Fruit fly (Drosophila melanogaster) whole organism, embryonic: ENCODE results near the gene CG14014.

Source experiments
- BEAF-32 ChIP-seq: fragments of 200-800 bp; sonication (Bioruptor generic); optimal IDR thresholded peaks from 3 replicates; lab custom pipeline; 2017; ENCODE audit warnings: missing biosample characterization, missing genetic modification characterization, mild to moderate bottlenecking, moderate library complexity, missing genetic modification reagents
- CG10431 ChIP-seq: fragments of 200-800 bp; sonication (Bioruptor generic); optimal IDR thresholded peaks from 3 replicates; lab custom pipeline; 2018; ENCODE audit warnings: missing biosample characterization, mild to moderate bottlenecking, missing genetic modification characterization
- CG13287 ChIP-seq: fragments of 200-800 bp; sonication (Bioruptor generic); IDR thresholded peaks from 2 replicates; pipeline ENCODE4 v1.3.6; 2022; ENCODE audit warnings: missing biosample characterization, missing genetic modification characterization; ENCODE audit not compliant: partially characterized antibody
- CG14860 ChIP-seq: fragments of 200-800 bp; sonication (Bioruptor generic); IDR thresholded peaks from 3 replicates; pipeline ENCODE4 v1.3.6; 2022; ENCODE audit warnings: missing biosample characterization, missing genetic modification characterization; ENCODE audit not compliant: partially characterized antibody
- CG15514 ChIP-seq: fragments of 200-800 bp; sonication (Bioruptor generic); optimal IDR thresholded peaks from 3 replicates; lab custom pipeline; 2017; ENCODE audit warnings: missing biosample characterization, missing genetic modification characterization, mild to moderate bottlenecking, moderate library complexity, missing genetic modification reagents
- CG17385 ChIP-seq: fragments of 200-800 bp; sonication (Bioruptor generic); optimal IDR thresholded peaks from 3 replicates; lab custom pipeline; 2018; ENCODE audit warnings: missing biosample characterization, mild to moderate bottlenecking, missing genetic modification characterization
- CG2120 ChIP-seq: fragments of 200-800 bp; sonication (Bioruptor generic); optimal IDR thresholded peaks from 3 replicates; lab custom pipeline; 2016; ENCODE audit warnings: missing biosample characterization, missing genetic modification characterization
- CG2199 ChIP-seq: fragments of 200-800 bp; sonication (Bioruptor generic); IDR thresholded peaks from 3 replicates; pipeline ENCODE4 v1.3.6; 2022; ENCODE audit warnings: missing biosample characterization, missing genetic modification characterization
- CG31388 ChIP-seq: fragments of 200-800 bp; sonication (Bioruptor generic); optimal IDR thresholded peaks from 2 replicates; lab custom pipeline; 2016; ENCODE audit warnings: missing biosample characterization, missing genetic modification characterization
- CG3281 ChIP-seq: fragments of 200-800 bp; sonication (Bioruptor generic); optimal IDR thresholded peaks from 3 replicates; lab custom pipeline; 2017; ENCODE audit warnings: missing biosample characterization, mild to moderate bottlenecking, missing genetic modification characterization
- CG33557 ChIP-seq: fragments of 200-800 bp; sonication (Bioruptor generic); optimal IDR thresholded peaks from 2 replicates; lab custom pipeline; 2019; ENCODE audit warnings: missing biosample characterization, mild to moderate bottlenecking, missing genetic modification characterization, moderate library complexity
- CG34224 ChIP-seq: fragments of 200-800 bp; sonication (Bioruptor generic); IDR thresholded peaks from 3 replicates; pipeline ENCODE4 v1.3.6; 2022; ENCODE audit warnings: missing biosample characterization, missing genetic modification characterization; ENCODE audit not compliant: partially characterized antibody
- CG42726 ChIP-seq: fragments of 200-800 bp; sonication (Bioruptor generic); IDR thresholded peaks from 2 replicates; pipeline ENCODE4 v1.3.6; 2022; ENCODE audit warnings: missing biosample characterization, missing genetic modification characterization; ENCODE audit not compliant: partially characterized antibody
- CG4282 ChIP-seq: fragments of 200-800 bp; sonication (Bioruptor generic); optimal IDR thresholded peaks from 2 replicates; lab custom pipeline; 2016; ENCODE audit warnings: missing biosample characterization, missing genetic modification characterization
- CG6854 ChIP-seq: fragments of 200-800 bp; sonication (Bioruptor generic); optimal IDR thresholded peaks from 3 replicates; lab custom pipeline; 2017; ENCODE audit warnings: missing biosample characterization, mild to moderate bottlenecking, missing genetic modification characterization
- Dref ChIP-seq: fragments of 200-800 bp; sonication (Bioruptor generic); IDR thresholded peaks from 2 replicates; pipeline ENCODE4 v1.3.6; 2022; ENCODE audit warnings: missing biosample characterization, missing genetic modification characterization
- HLH4C ChIP-seq: fragments of 200-800 bp; sonication (Bioruptor generic); IDR thresholded peaks from 3 replicates; pipeline ENCODE4 v1.3.6; 2022; ENCODE audit warnings: missing biosample characterization, missing genetic modification characterization; ENCODE audit not compliant: partially characterized antibody
- Hey ChIP-seq: fragments of 200-800 bp; sonication (Bioruptor generic); optimal IDR thresholded peaks from 3 replicates; lab custom pipeline; 2018; ENCODE audit warnings: missing biosample characterization, mild to moderate bottlenecking, missing genetic modification characterization
- HmgZ ChIP-seq: fragments of 200-800 bp; sonication (Bioruptor generic); optimal IDR thresholded peaks from 2 replicates; lab custom pipeline; 2018; ENCODE audit warnings: missing biosample characterization, mild to moderate bottlenecking, missing genetic modification characterization
- Hr78 ChIP-seq, 2 experiments: fragments of 200-800 bp in 1 of 2; fragments of >200 bp in 1 of 2; sonication (Bioruptor generic) in 1 of 2; optimal IDR thresholded peaks; 2 replicates each; lab custom pipeline; 2017 to 2019; ENCODE audit warnings: missing biosample characterization in 2 of 2, missing genetic modification characterization in 2 of 2, mild to moderate bottlenecking in 1 of 2, moderate library complexity in 1 of 2
- MBD-R2 ChIP-seq: fragments of 200-800 bp; sonication (Bioruptor generic); IDR thresholded peaks from 2 replicates; pipeline ENCODE4 v1.3.6; 2022; ENCODE audit warnings: missing biosample characterization, missing genetic modification characterization
- MTF-1 ChIP-seq: fragments of 200-800 bp; sonication (Bioruptor generic); optimal IDR thresholded peaks from 2 replicates; lab custom pipeline; 2018; ENCODE audit warnings: missing biosample characterization, mild to moderate bottlenecking, missing genetic modification characterization, borderline replicate concordance
- Opbp ChIP-seq: fragments of 200-800 bp; sonication (Bioruptor generic); IDR thresholded peaks from 3 replicates; pipeline ENCODE4 v1.3.6; 2022; ENCODE audit warnings: missing biosample characterization, missing genetic modification characterization; ENCODE audit not compliant: partially characterized antibody
- Sry-δ ChIP-seq: fragments of 200-800 bp; sonication (Bioruptor generic); optimal IDR thresholded peaks from 2 replicates; lab custom pipeline; 2016; ENCODE audit warnings: missing biosample characterization, missing genetic modification characterization
- Trl ChIP-seq, 3 experiments: fragments of >200 bp in 2 of 3; fragments of 200-800 bp in 1 of 3; sonication (Bioruptor generic) in 1 of 3; optimal IDR thresholded peaks; 2 replicates in 1 of 3; 3 replicates in 2 of 3; lab custom pipeline; 2016 to 2017; ENCODE audit warnings: missing biosample characterization in 1 of 3, missing genetic modification characterization in 1 of 3
- YL-1 ChIP-seq: fragments of 200-800 bp; sonication (Bioruptor generic); optimal IDR thresholded peaks from 3 replicates; lab custom pipeline; 2017; ENCODE audit warnings: missing biosample characterization, mild to moderate bottlenecking, missing genetic modification characterization
- amos ChIP-seq: fragments of 200-800 bp; sonication (Bioruptor generic); IDR thresholded peaks from 2 replicates; pipeline ENCODE4 v1.3.6; 2022; ENCODE audit warnings: missing biosample characterization, missing genetic modification characterization; ENCODE audit not compliant: partially characterized antibody
- ato ChIP-seq: fragments of 200-800 bp; sonication (Bioruptor generic); IDR thresholded peaks from 2 replicates; pipeline ENCODE4 v1.3.6; 2022; ENCODE audit warnings: missing biosample characterization, missing genetic modification characterization; ENCODE audit not compliant: partially characterized antibody
- bbx ChIP-seq: fragments of 200-800 bp; sonication (Bioruptor generic); IDR thresholded peaks from 2 replicates; pipeline ENCODE4 v1.3.6; 2022; ENCODE audit warnings: missing biosample characterization, missing genetic modification characterization; ENCODE audit not compliant: partially characterized antibody
- cad ChIP-seq: fragments of >200 bp; optimal IDR thresholded peaks from 2 replicates; lab custom pipeline; 2017; ENCODE audit warnings: missing biosample characterization, missing genetic modification characterization
- dimm ChIP-seq: fragments of 200-800 bp; sonication (Bioruptor generic); IDR thresholded peaks from 2 replicates; pipeline ENCODE4 v1.3.6; 2022; ENCODE audit warnings: missing biosample characterization, missing genetic modification characterization
- grau ChIP-seq: fragments of 200-800 bp; optimal IDR thresholded peaks from 3 replicates; lab custom pipeline; 2019; ENCODE audit warnings: missing biosample characterization, mild to moderate bottlenecking, missing genetic modification characterization, moderate library complexity
- hb ChIP-seq: fragments of 200-800 bp; sonication (Bioruptor generic); IDR thresholded peaks from 3 replicates; pipeline ENCODE4 v1.3.6; 2022; ENCODE audit warnings: missing biosample characterization, missing genetic modification characterization; ENCODE audit not compliant: partially characterized antibody
- inv ChIP-seq: fragments of 200-800 bp; sonication (Bioruptor generic); IDR thresholded peaks from 2 replicates; pipeline ENCODE4 v1.3.6; 2022; ENCODE audit warnings: missing biosample characterization, missing genetic modification characterization; ENCODE audit not compliant: partially characterized antibody
- knrl ChIP-seq: fragments of 200-800 bp; sonication (Bioruptor generic); IDR thresholded peaks from 3 replicates; pipeline ENCODE4 v1.3.6; 2022; ENCODE audit warnings: missing biosample characterization, missing genetic modification characterization; ENCODE audit not compliant: partially characterized antibody
- lbe ChIP-seq: fragments of 200-800 bp; sonication (Bioruptor generic); optimal IDR thresholded peaks from 2 replicates; lab custom pipeline; 2016; ENCODE audit warnings: missing biosample characterization, mild to moderate bottlenecking, missing genetic modification characterization
- lmd ChIP-seq: fragments of 200-800 bp; sonication (Bioruptor generic); IDR thresholded peaks from 2 replicates; pipeline ENCODE4 v1.3.6; 2022; ENCODE audit warnings: missing biosample characterization, missing genetic modification characterization
- mld ChIP-seq: fragments of 200-800 bp; sonication (Bioruptor generic); IDR thresholded peaks from 3 replicates; pipeline ENCODE4 v1.3.6; 2022; ENCODE audit warnings: missing biosample characterization, missing genetic modification characterization; ENCODE audit not compliant: partially characterized antibody
- nerfin-2 ChIP-seq: fragments of 200-800 bp; sonication (Bioruptor generic); IDR thresholded peaks from 2 replicates; pipeline ENCODE4 v1.3.6; 2022; ENCODE audit warnings: missing biosample characterization, missing genetic modification characterization; ENCODE audit not compliant: partially characterized antibody
- pzg ChIP-seq: fragments of 200-800 bp; sonication (Bioruptor generic); optimal IDR thresholded peaks from 3 replicates; lab custom pipeline; 2018; ENCODE audit warnings: missing biosample characterization, mild to moderate bottlenecking, missing genetic modification characterization, moderate library complexity
- sens ChIP-seq: fragments of 200-800 bp; sonication (Bioruptor generic); peaks from one replicate; lab custom pipeline; 2016; ENCODE audit warnings: missing biosample characterization, missing genetic modification characterization
- sima ChIP-seq: fragments of 200-800 bp; sonication (Bioruptor generic); optimal IDR thresholded peaks from 2 replicates; lab custom pipeline; 2016; ENCODE audit warnings: missing biosample characterization, missing genetic modification characterization
- tna ChIP-seq: fragments of 200-800 bp; sonication (Bioruptor generic); IDR thresholded peaks from 2 replicates; pipeline ENCODE4 v1.3.6; 2022; ENCODE audit warnings: missing biosample characterization, missing genetic modification characterization; ENCODE audit not compliant: partially characterized antibody
- twi ChIP-seq: fragments of 200-800 bp; optimal IDR thresholded peaks from 2 replicates; lab custom pipeline; 2019; ENCODE audit warnings: missing biosample characterization, mild to moderate bottlenecking, missing genetic modification characterization, moderate library complexity
- tx ChIP-seq: fragments of 200-800 bp; sonication (Bioruptor generic); optimal IDR thresholded peaks from 2 replicates; lab custom pipeline; 2016; ENCODE audit warnings: missing biosample characterization, missing genetic modification characterization
- vnd ChIP-seq: fragments of 200-800 bp; sonication (Bioruptor generic); IDR thresholded peaks from 3 replicates; pipeline ENCODE4 v1.3.6; 2022; ENCODE audit warnings: missing biosample characterization, missing genetic modification characterization; ENCODE audit not compliant: partially characterized antibody
- zen2 ChIP-seq: fragments of 200-800 bp; sonication (Bioruptor generic); IDR thresholded peaks from 3 replicates; pipeline ENCODE4 v1.3.6; 2022; ENCODE audit warnings: missing biosample characterization, missing genetic modification characterization; ENCODE audit not compliant: partially characterized antibody

CG14014 gene

DNA sequence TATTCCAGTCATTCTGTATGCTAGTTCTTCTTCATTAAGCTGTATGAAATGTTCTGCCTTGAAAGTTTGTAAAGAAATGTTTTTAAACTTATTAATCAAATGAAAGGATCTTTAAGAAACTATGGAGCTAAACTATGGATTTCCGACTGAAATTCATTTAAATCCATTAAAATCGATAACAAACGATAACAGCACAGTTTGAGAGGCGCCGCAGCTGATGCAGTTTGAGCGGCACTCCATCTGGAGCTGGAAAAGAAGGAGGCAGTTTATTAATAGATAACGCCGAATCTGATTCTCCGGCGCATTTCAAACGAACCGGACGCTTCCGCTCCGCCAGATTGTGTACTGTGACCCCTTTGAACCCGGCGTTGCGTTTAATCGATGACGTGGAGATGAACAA, 22.8 kb downstream of the CG14014 start, which contains the start of gene CG31915 (continued):
- TF ChIP-seq tx (GFP tag; lab: Kevin White, UChicago) (no peak), BEAF-32 (GFP tag; lab: Kevin White, UChicago) (peak; percentile 8), Dref (GFP tag; lab: Robert Waterston, UW) (peak; percentile 92), CG33557 (GFP tag; lab: Kevin White, UChicago) (no peak), CG4282 (no peak), MTF-1 (GFP tag; lab: Kevin White, UChicago) (no peak), Trl (optimal IDR thresholded peaks at IDR 0.05; lab: Kevin White, UChicago) (no peak), Trl (GFP tag; optimal IDR thresholded peaks at IDR 0.05; lab: Kevin White, UChicago) (no peak), Sry-δ (GFP tag; lab: Kevin White, UChicago) (peak; percentile 29), tna (GFP tag; lab: Robert Waterston, UW) (peak; percentile 85), CG17385 (GFP tag; lab: Kevin White, UChicago) (no peak), cad (GFP tag; lab: Kevin White, UChicago) (peak; percentile 92), Opbp (GFP tag; lab: Robert Waterston, UW) (peak; percentile 75), hb (GFP tag; lab: Robert Waterston, UW) (peak; percentile 85), lbe (GFP tag; lab: Kevin White, UChicago) (no peak), ato (GFP tag; lab: Robert Waterston, UW) (peak; percentile 84), mld (GFP tag; lab: Robert Waterston, UW) (peak; percentile 68; the same call in 1 of the 3 replicates), pzg (GFP tag; lab: Kevin White, UChicago) (peak; percentile 37), bbx (GFP tag; lab: Robert Waterston, UW) (peak; percentile 83), dimm (GFP tag; lab: Robert Waterston, UW) (no peak), vnd (GFP tag; lab: Robert Waterston, UW) (peak; percentile 73; the same call in 2 of the 3 replicates), CG14860 (peak; percentile 71), nerfin-2 (GFP tag; lab: Robert Waterston, UW) (peak; percentile 86), CG31388 (GFP tag; lab: Kevin White, UChicago) (no peak), zen2 (peak; percentile 61; the same call in 2 of the 3 replicates), sens (peak; percentile 27), twi (tag; lab: Kevin White, UChicago) (peak; percentile 8), grau (no peak), YL-1 (GFP tag; lab: Kevin White, UChicago) (peak; percentile 21), CG2199 (GFP tag; lab: Robert Waterston, UW) (0 out of 3 replicates have a peak, but pooled peaks have one; percentile 25), MBD-R2 (GFP tag; lab: Robert Waterston, UW) (peak; percentile 82), HLH4C (GFP tag; lab: Robert Waterston, UW) (peak; percentile 87), CG42726 (GFP tag; lab: Robert Waterston, UW) (peak; percentile 8; the same call in 1 of the 2 replicates), amos (GFP tag; lab: Robert Waterston, UW) (peak; percentile 61; the same call in 1 of the 2 replicates), CG13287 (GFP tag; lab: Robert Waterston, UW) (peak; percentile 66), Hey (tag; lab: Kevin White, UChicago) (no peak), Hr78 (GFP tag; optimal IDR thresholded peaks at IDR 0.05; lab: Kevin White, UChicago) (peak in 1 of 2 experiments; percentile 81), CG3281 (no peak), CG10431 (GFP tag; lab: Kevin White, UChicago) (no peak), CG2120 (GFP tag; lab: Kevin White, UChicago) (no peak), sima (no peak), CG15514 (peak; percentile 29), CG6854 (GFP tag; lab: Kevin White, UChicago) (peak; percentile 77), inv (GFP tag; lab: Robert Waterston, UW) (peak; percentile 41), HmgZ (tag; lab: Kevin White, UChicago) (peak; percentile 36), lmd (GFP tag; lab: Robert Waterston, UW) (no peak), knrl (GFP tag; lab: Robert Waterston, UW) (peak; percentile 51; the same call in 1 of the 3 replicates), CG34224 (GFP tag; lab: Robert Waterston, UW) (peak; percentile 62; the same call in 2 of the 3 replicates)
